Fruit fly (Drosophila melanogaster) whole organism, pupa: ENCODE results near the gene CG3448.

Experiments
- CG17806 ChIP-seq: fragments of 200-800 bp; sonication (Bioruptor generic); optimal IDR thresholded peaks from 2 replicates; lab custom pipeline; 2018; ENCODE audit warnings: missing biosample characterization, mild to moderate bottlenecking, missing genetic modification characterization, moderate library complexity
- CG9948 ChIP-seq: fragments of 200-800 bp; sonication (Bioruptor generic); optimal IDR thresholded peaks from 2 replicates; lab custom pipeline; 2018; ENCODE audit warnings: missing biosample characterization, mild to moderate bottlenecking, missing genetic modification characterization, moderate library complexity
- EcR ChIP-seq: fragments of 200-800 bp; sonication (Bioruptor generic); optimal IDR thresholded peaks from 3 replicates; lab custom pipeline; 2019; ENCODE audit warnings: missing biosample characterization, missing genetic modification characterization, mild to moderate bottlenecking, moderate library complexity, missing genetic modification reagents
- Snoo ChIP-seq: fragments of 200-800 bp; sonication (Bioruptor generic); optimal IDR thresholded peaks from 3 replicates; lab custom pipeline; 2017; ENCODE audit warnings: missing biosample characterization, mild to moderate bottlenecking, missing genetic modification characterization, inconsistent platforms
- fd96Ca ChIP-seq: fragments of 200-800 bp; sonication (Bioruptor generic); IDR thresholded peaks from 3 replicates; pipeline ENCODE4 v1.3.6; 2022; ENCODE audit warnings: missing biosample characterization, missing genetic modification characterization

DNA sequence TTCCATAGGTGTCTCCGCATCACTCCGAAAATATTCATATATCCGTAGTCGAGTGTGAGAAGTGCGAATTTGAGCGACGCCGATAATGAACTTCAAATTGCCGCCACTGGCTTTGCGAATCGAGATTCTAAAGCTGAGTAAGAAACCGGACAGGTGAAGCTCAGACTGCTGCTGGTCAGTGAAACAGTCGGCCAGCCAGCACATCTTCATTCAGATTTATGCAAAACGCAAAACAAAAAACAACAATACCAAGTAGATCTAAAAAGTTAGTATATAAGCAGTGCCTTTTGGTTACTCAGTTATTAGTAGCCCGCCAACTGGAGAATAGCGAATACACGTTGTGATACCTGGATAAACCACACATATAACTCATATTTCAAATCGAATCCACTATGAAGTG is 46.9 kb downstream of the CG3448 start, which contains the start of gene Cpr67B:
- TF ChIP-seq CG17806 (tag; lab: Kevin White, UChicago) (no peak), fd96Ca (GFP tag; lab: Robert Waterston, UW) (no peak), EcR (GFP tag; lab: Kevin White, UChicago) (no peak), CG9948 (no peak), Snoo (tag; lab: Kevin White, UChicago) (no peak)
